Worm (Caenorhabditis elegans): ENCODE measurements around the gene eif-3.K.
A peak's percentile ranks its signal among the peaks of the same experiment; 100 is the strongest.

Gene eif-3.K

ce11 chrV:13000068-13000467, 46.3 kb downstream of the eif-3.K start (continued):
- TF ChIP-seq B0019.2 (GFP tag; conservative IDR thresholded peaks at IDR 0.05) = peak; percentile 66
- TF ChIP-seq xnd-1 (tag; optimal IDR thresholded peaks at IDR 0.05) = peak; percentile 92
- no peak for TF ChIP-seq dox-1 (GFP tag; IDR thresholded peaks at IDR 0.05)
- peak; percentile 37 for TF ChIP-seq snpc-1.1 (tag; optimal IDR thresholded peaks at IDR 0.05; ENCODE audit: insufficient read depth)
- peak; percentile 35; the same call in 1 of the 2 replicates for TF ChIP-seq pbrm-1 (GFP tag; IDR thresholded peaks at IDR 0.05)
- peak; percentile 92 for TF ChIP-seq D2030.7 (GFP tag; IDR thresholded peaks at IDR 0.05)

- TF ChIP-seq nhr-80 (tag; optimal IDR thresholded peaks at IDR 0.05) (peak; percentile 71), unc-62 (GFP tag; optimal IDR thresholded peaks at IDR 0.05) (peak; percentile 40), cebp-1 (GFP tag; IDR thresholded peaks at IDR 0.05) (peak; percentile 65; the same call in 1 of the 2 replicates), cebp-1 (tag; optimal IDR thresholded peaks at IDR 0.05) (no peak), egl-44 (GFP tag; IDR thresholded peaks at IDR 0.05) (no peak)
Observed at ce11 chrV:13002070-13002469, 48.3 kb downstream of the eif-3.K start, which contains the start of gene inft-2. Gene inft-2, plus strand, starts transcription at chrV:13002317.

DNA sequence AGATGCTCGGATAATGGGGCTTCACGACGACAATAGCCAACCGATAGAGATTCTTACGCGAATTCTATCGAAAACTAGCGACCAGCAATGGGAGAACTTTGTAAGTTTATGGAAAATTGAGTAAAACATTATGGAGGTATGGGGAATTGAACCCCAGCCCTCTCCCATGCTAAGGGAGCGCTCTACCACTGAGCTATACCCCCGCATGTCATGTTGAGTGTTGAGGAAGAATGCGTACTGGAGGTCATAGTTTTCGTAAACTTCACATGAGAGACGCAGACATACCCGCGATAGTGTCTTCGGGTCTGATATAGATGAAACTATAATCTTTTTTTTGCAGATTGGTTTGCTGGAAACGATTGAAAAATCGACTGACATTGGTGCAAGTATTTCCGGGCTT, 49.6 kb downstream of the eif-3.K start:
- peak; percentile 38 for TF ChIP-seq lsl-1 (GFP tag; optimal IDR thresholded peaks at IDR 0.05)
- no peak for TF ChIP-seq ztf-25 (GFP tag; IDR thresholded peaks at IDR 0.05)
- TF ChIP-seq snpc-1.3 (tag; optimal IDR thresholded peaks at IDR 0.05; ENCODE audit: insufficient read depth) = peak; percentile 85
- peak; percentile 63 for TF ChIP-seq hrde-1 (tag; optimal IDR thresholded peaks at IDR 0.05; ENCODE audit: borderline replicate concordance)
- TF ChIP-seq lag-1 (GFP tag; IDR thresholded peaks at IDR 0.05) = no peak
- TF ChIP-seq lsy-27 (tag; optimal IDR thresholded peaks at IDR 0.05; ENCODE audit: borderline replicate concordance, insufficient read depth) = no peak
- TF ChIP-seq snpc-1.1 (tag; optimal IDR thresholded peaks at IDR 0.05; ENCODE audit: insufficient read depth) = no peak
- TF ChIP-seq tlf-1 (GFP tag; optimal IDR thresholded peaks at IDR 0.05) = no peak
- TF ChIP-seq Y53G8AR.9 (GFP tag; conservative IDR thresholded peaks at IDR 0.05) = peak; percentile 29; the same call in 1 of the 2 replicates
- peak; percentile 79 for TF ChIP-seq chd-7 (tag; optimal IDR thresholded peaks at IDR 0.05)
- TF ChIP-seq sdz-38 (tag; optimal IDR thresholded peaks at IDR 0.05) = no peak
- TF ChIP-seq rec-8 (tag; optimal IDR thresholded peaks at IDR 0.05) = peak; percentile 74 to 86
- TF ChIP-seq nfyb-1 (GFP tag; IDR thresholded peaks at IDR 0.05) = peak; percentile 85
- TF ChIP-seq ets-4 (GFP tag; optimal IDR thresholded peaks at IDR 0.05) = no peak
- TF ChIP-seq nhr-120 (GFP tag; IDR thresholded peaks at IDR 0.05) = no peak
- TF ChIP-seq ztf-18 (tag; optimal IDR thresholded peaks at IDR 0.05) = peak; percentile 62
- TF ChIP-seq snpc-3.4 (tag; optimal IDR thresholded peaks at IDR 0.05) = peak; percentile 92
- TF ChIP-seq fkh-3 (tag; optimal IDR thresholded peaks at IDR 0.05) = peak; percentile 71
- TF ChIP-seq madf-10 (tag; optimal IDR thresholded peaks at IDR 0.05) = peak; percentile 58
- TF ChIP-seq snpc-4 (GFP tag; optimal IDR thresholded peaks at IDR 0.05) = peak; percentile 49
- peak in 3 of 4 experiments; percentile 52 to 73 (median 61) for TF ChIP-seq snpc-4 (tag; optimal IDR thresholded peaks at IDR 0.05)
- no peak for TF ChIP-seq F37B4.10 (GFP tag; IDR thresholded peaks at IDR 0.05)
- no peak for TF ChIP-seq ama-1 (optimal IDR thresholded peaks at IDR 0.05)
- TF ChIP-seq ama-1 (GFP tag; optimal IDR thresholded peaks at IDR 0.05) = peak; percentile 63 to 76
- TF ChIP-seq K11D2.4 (GFP tag; IDR thresholded peaks at IDR 0.05) = no peak
- peak; percentile 0 for TF ChIP-seq nhr-179 (tag; optimal IDR thresholded peaks at IDR 0.05)
- no peak for TF ChIP-seq Y95B8A.8 (GFP tag; IDR thresholded peaks at IDR 0.05)
- no peak for TF ChIP-seq attf-6 (GFP tag; IDR thresholded peaks at IDR 0.05)
- no peak for TF ChIP-seq hlh-26 (GFP tag; conservative IDR thresholded peaks at IDR 0.05)
- peak; percentile 45 for TF ChIP-seq ztf-3 (GFP tag; optimal IDR thresholded peaks at IDR 0.05)
- peak; percentile 51 for TF ChIP-seq ztf-26 (tag; optimal IDR thresholded peaks at IDR 0.05)
- TF ChIP-seq dox-1 (GFP tag; IDR thresholded peaks at IDR 0.05) = peak; percentile 72; the same call in 1 of the 2 replicates
- TF ChIP-seq F52B5.7 (tag; optimal IDR thresholded peaks at IDR 0.05) = peak; percentile 22
- TF ChIP-seq hsf-1 (GFP tag; IDR thresholded peaks at IDR 0.05) = no peak
- peak; percentile 27 for TF ChIP-seq unc-130 (GFP tag; optimal IDR thresholded peaks at IDR 0.05)
- TF ChIP-seq ekl-4 (GFP tag; IDR thresholded peaks at IDR 0.05) = peak; percentile 58; the same call in 1 of the 2 replicates

All from whole organism, young adult.